Worm (Caenorhabditis elegans): ENCODE results near the gene unc-3.

DNA sequence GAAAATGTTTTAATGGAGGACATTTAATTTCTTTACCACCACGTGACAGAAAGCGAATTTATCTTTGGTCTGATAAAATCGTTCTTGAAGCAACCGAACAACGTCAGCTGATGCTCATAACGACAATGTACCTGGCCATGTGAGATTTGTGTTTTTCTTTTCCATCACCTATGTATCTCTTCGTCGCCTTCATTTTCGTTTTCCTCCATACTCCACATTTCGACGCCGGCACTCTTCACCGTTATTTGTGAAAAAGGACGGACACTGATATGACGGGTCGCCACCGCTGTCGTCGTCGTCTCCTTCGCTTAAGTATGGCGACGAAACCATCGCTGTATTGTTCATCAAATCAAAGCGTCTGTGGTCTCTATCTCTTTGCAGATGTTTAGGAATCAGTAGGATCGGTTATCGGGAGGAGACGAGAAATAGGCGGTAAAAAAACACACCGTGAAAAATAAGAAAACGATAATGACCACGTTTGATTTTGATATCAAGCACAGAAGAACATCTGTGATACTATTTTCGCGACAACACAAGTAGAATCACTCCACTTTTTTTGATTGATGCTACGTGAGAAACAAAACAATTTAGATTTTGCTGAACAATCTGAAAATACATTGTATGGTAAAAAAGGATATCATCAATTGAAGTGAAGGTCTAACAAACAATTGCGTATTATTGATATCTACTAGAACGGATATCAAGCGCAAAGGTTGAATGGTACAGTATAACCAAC is 13.7 kb downstream of the unc-3 start:
- TF ChIP-seq ztf-3 (GFP tag; optimal IDR thresholded peaks at IDR 0.05) (no peak), hmg-20 (GFP tag; IDR thresholded peaks at IDR 0.05) (no peak), ets-4 (GFP tag; optimal IDR thresholded peaks at IDR 0.05) (no peak), dpl-1 (GFP tag; optimal IDR thresholded peaks at IDR 0.05) (no peak), nhr-120 (GFP tag; IDR thresholded peaks at IDR 0.05) (no peak), unc-62 (GFP tag; optimal IDR thresholded peaks at IDR 0.05) (no peak), ceh-27 (GFP tag; optimal IDR thresholded peaks at IDR 0.05) (no peak), F52B5.7 (tag; optimal IDR thresholded peaks at IDR 0.05) (no peak)
